Worm (Caenorhabditis elegans) whole organism, L3 larva: ENCODE results near the gene dlat-2.
A peak's percentile ranks its signal among the peaks of the same experiment; 100 is the strongest.

Source experiments
- R02D3.7 ChIP-seq: fragments of 150-350 bp; optimal IDR thresholded peaks from 2 replicates; lab custom pipeline; 2014; ENCODE audit warnings: missing biosample characterization, missing genetic modification characterization
- ZK546.5 ChIP-seq: sonication (generic microtip); optimal IDR thresholded peaks from 2 replicates; lab custom pipeline; 2017; ENCODE audit warnings: missing biosample characterization, missing genetic modification characterization
- aly-2 ChIP-seq: fragments of 150-350 bp; optimal IDR thresholded peaks from 2 replicates; lab custom pipeline; 2014; ENCODE audit warnings: missing biosample characterization, missing genetic modification characterization
- ceh-16 ChIP-seq: sonication (generic microtip); optimal IDR thresholded peaks from 2 replicates; lab custom pipeline; 2017; ENCODE audit warnings: missing biosample characterization, missing genetic modification characterization
- ceh-28 ChIP-seq: fragments of 150-350 bp; optimal IDR thresholded peaks from 2 replicates; lab custom pipeline; 2014; ENCODE audit warnings: missing biosample characterization, missing genetic modification reagents, missing genetic modification characterization
- ceh-9 ChIP-seq: sonication (generic microtip); optimal IDR thresholded peaks from 2 replicates; lab custom pipeline; 2018; ENCODE audit warnings: missing biosample characterization, missing genetic modification characterization
- daf-12 ChIP-seq: fragments of 150-350 bp; optimal IDR thresholded peaks from 2 replicates; lab custom pipeline; 2014; ENCODE audit warnings: missing biosample characterization, missing genetic modification reagents, missing genetic modification characterization
- egl-27 ChIP-seq: sonication (generic microtip); optimal IDR thresholded peaks from 4 replicates; lab custom pipeline; 2017; ENCODE audit warnings: missing biosample characterization, missing genetic modification reagents, missing genetic modification characterization
- elt-1 ChIP-seq: fragments of 150-350 bp; optimal IDR thresholded peaks from 2 replicates; lab custom pipeline; 2014; ENCODE audit warnings: missing biosample characterization, missing genetic modification characterization
- elt-2 ChIP-seq: sonication (generic microtip); optimal IDR thresholded peaks from 2 replicates; lab custom pipeline; 2016; ENCODE audit warnings: missing genetic modification reagents, mild to moderate bottlenecking, missing genetic modification characterization, missing compliant biosample characterization
- elt-3 ChIP-seq, 3 experiments: fragments of 150-350 bp in 1 of 3; sonication (generic microtip) in 2 of 3; optimal IDR thresholded peaks; 2 replicates in 2 of 3; 4 replicates in 1 of 3; lab custom pipeline; 2014 to 2017; ENCODE audit warnings: missing biosample characterization in 3 of 3, missing genetic modification characterization in 3 of 3
- eor-1 ChIP-seq, 2 experiments: fragments of 150-350 bp; optimal IDR thresholded peaks; 2 replicates each; lab custom pipeline; 2014 to 2018; ENCODE audit warnings: missing biosample characterization in 2 of 2, missing genetic modification characterization in 2 of 2
- fkh-10 ChIP-seq: sonication (generic microtip); optimal IDR thresholded peaks from 2 replicates; lab custom pipeline; 2017; ENCODE audit warnings: missing biosample characterization, missing genetic modification reagents, missing genetic modification characterization
- fkh-2 ChIP-seq: fragments of 150-350 bp; optimal IDR thresholded peaks from 2 replicates; lab custom pipeline; 2014; ENCODE audit warnings: missing biosample characterization, missing genetic modification reagents, missing genetic modification characterization
- fos-1 ChIP-seq: fragments of 150-350 bp; optimal IDR thresholded peaks from 2 replicates; lab custom pipeline; 2014; ENCODE audit warnings: missing biosample characterization, missing genetic modification characterization
- hmg-11 ChIP-seq: sonication (generic microtip); optimal IDR thresholded peaks from 2 replicates; lab custom pipeline; 2016; ENCODE audit warnings: missing genetic modification characterization, missing compliant biosample characterization
- jun-1 ChIP-seq: fragments of 150-350 bp; optimal IDR thresholded peaks from 2 replicates; lab custom pipeline; 2014; ENCODE audit warnings: missing biosample characterization, missing genetic modification reagents, missing genetic modification characterization
- lin-15B ChIP-seq: fragments of 150-350 bp; optimal IDR thresholded peaks from 2 replicates; lab custom pipeline; 2014; ENCODE audit warnings: missing biosample characterization, missing genetic modification characterization
- lsy-12 ChIP-seq: sonication (generic microtip); optimal IDR thresholded peaks from 2 replicates; lab custom pipeline; 2016; ENCODE audit warnings: mild to moderate bottlenecking, missing genetic modification characterization, missing compliant biosample characterization
- mml-1 ChIP-seq: fragments of 150-350 bp; sonication (generic microtip); optimal IDR thresholded peaks from 3 replicates; lab custom pipeline; 2014; ENCODE audit warnings: missing biosample characterization, missing genetic modification characterization
- nfya-1 ChIP-seq: sonication (generic microtip); optimal IDR thresholded peaks from 2 replicates; lab custom pipeline; 2017; ENCODE audit warnings: missing genetic modification characterization, mild to moderate bottlenecking, missing compliant biosample characterization, antibody characterized with exemption, moderate library complexity; ENCODE audit not compliant: insufficient read depth
- nhr-11 ChIP-seq: fragments of 150-350 bp; optimal IDR thresholded peaks from 2 replicates; lab custom pipeline; 2014; ENCODE audit warnings: missing biosample characterization, missing genetic modification characterization
- nhr-12 ChIP-seq: fragments of 150-350 bp; optimal IDR thresholded peaks from 2 replicates; lab custom pipeline; 2014; ENCODE audit warnings: missing biosample characterization, missing genetic modification characterization
- nhr-23 ChIP-seq: fragments of 150-350 bp; optimal IDR thresholded peaks from 2 replicates; lab custom pipeline; 2014; ENCODE audit warnings: missing biosample characterization, missing genetic modification reagents, missing genetic modification characterization
- nhr-237 ChIP-seq: fragments of 150-350 bp; optimal IDR thresholded peaks from 2 replicates; lab custom pipeline; 2014; ENCODE audit warnings: missing biosample characterization, missing genetic modification characterization
- nhr-25 ChIP-seq: sonication (generic microtip); optimal IDR thresholded peaks from 2 replicates; lab custom pipeline; 2017; ENCODE audit warnings: missing biosample characterization, missing genetic modification characterization
- nhr-28 ChIP-seq: fragments of 150-350 bp; optimal IDR thresholded peaks from 2 replicates; lab custom pipeline; 2014; ENCODE audit warnings: missing biosample characterization, missing genetic modification characterization
- nhr-43 ChIP-seq: sonication (generic microtip); optimal IDR thresholded peaks from 2 replicates; lab custom pipeline; 2016; ENCODE audit warnings: mild to moderate bottlenecking, missing genetic modification characterization, missing compliant biosample characterization; ENCODE audit not compliant: poor library complexity, severe bottlenecking
- nhr-76 ChIP-seq: fragments of 150-350 bp; sonication (generic microtip); optimal IDR thresholded peaks from 5 replicates; lab custom pipeline; 2014; ENCODE audit warnings: missing biosample characterization, missing genetic modification characterization
- pha-4 ChIP-seq: fragments of 150-350 bp; optimal IDR thresholded peaks from 2 replicates; lab custom pipeline; 2014; ENCODE audit warnings: missing biosample characterization, missing genetic modification reagents, missing genetic modification characterization
- pqm-1 ChIP-seq: fragments of 150-350 bp; optimal IDR thresholded peaks from 2 replicates; lab custom pipeline; 2017; ENCODE audit warnings: missing biosample characterization, missing genetic modification characterization, inconsistent platforms
- sea-2 ChIP-seq: fragments of 150-350 bp; sonication (generic microtip); optimal IDR thresholded peaks from 4 replicates; lab custom pipeline; 2014; ENCODE audit warnings: missing biosample characterization, missing genetic modification reagents, missing genetic modification characterization
- skn-1 ChIP-seq: fragments of 150-350 bp; optimal IDR thresholded peaks from 2 replicates; lab custom pipeline; 2014; ENCODE audit warnings: missing biosample characterization, missing genetic modification characterization
- snpc-4 ChIP-seq: fragments of 150-350 bp; optimal IDR thresholded peaks from 2 replicates; lab custom pipeline; 2014; ENCODE audit warnings: missing biosample characterization, missing genetic modification characterization
- tbx-2 ChIP-seq: sonication (generic microtip); optimal IDR thresholded peaks from 2 replicates; lab custom pipeline; 2016; ENCODE audit warnings: mild to moderate bottlenecking, missing genetic modification characterization, missing compliant biosample characterization
- unc-39 ChIP-seq: sonication (generic microtip); optimal IDR thresholded peaks from 4 replicates; lab custom pipeline; 2017; ENCODE audit warnings: missing biosample characterization, missing genetic modification characterization
- unc-62 ChIP-seq: fragments of 150-350 bp; sonication (generic microtip); optimal IDR thresholded peaks from 4 replicates; lab custom pipeline; 2014; ENCODE audit warnings: missing biosample characterization, missing genetic modification reagents, missing genetic modification characterization
- zag-1 ChIP-seq: fragments of 150-350 bp; optimal IDR thresholded peaks from 2 replicates; lab custom pipeline; 2014; ENCODE audit warnings: missing biosample characterization, missing genetic modification characterization
- ztf-4 ChIP-seq: fragments of 150-350 bp; optimal IDR thresholded peaks from 2 replicates; lab custom pipeline; 2014; ENCODE audit warnings: missing biosample characterization, missing genetic modification characterization

dlat-2 gene

ce11 chrIV:17380061-17380680 is at the start of gene dlat-2, which contains the start of gene C30H6.9:
dlat-2 (plus strand) TSS chrIV:17380626.
C30H6.9 (minus strand) TSS chrIV:17380170.
- TF ChIP-seq unc-39 (tag; lab: Kevin White, UChicago) (no peak), pha-4 (tag; lab: Kevin White, UChicago) (peak; percentile 94), nfya-1 (tag; lab: Kevin White, UChicago) (peak; percentile 24), aly-2 (tag; lab: Kevin White, UChicago) (no peak), egl-27 (tag; lab: Kevin White, UChicago) (no peak), skn-1 (tag; lab: Kevin White, UChicago) (no peak), nhr-76 (tag; lab: Kevin White, UChicago) (no peak), elt-2 (tag; lab: Kevin White, UChicago) (peak; percentile 8), nhr-12 (tag; lab: Kevin White, UChicago) (no peak), nhr-11 (tag; lab: Kevin White, UChicago) (no peak), daf-12 (tag; lab: Kevin White, UChicago) (no peak), nhr-43 (tag; lab: Kevin White, UChicago) (no peak), hmg-11 (peak; percentile 24), lin-15B (tag; lab: Kevin White, UChicago) (peak; percentile 71), elt-3 (tag; optimal IDR thresholded peaks at IDR 0.05; lab: Kevin White, UChicago) (no peak), nhr-23 (tag; lab: Kevin White, UChicago) (no peak), jun-1 (tag; lab: Kevin White, UChicago) (no peak), fkh-2 (no peak), R02D3.7 (no peak), ceh-28 (tag; lab: Kevin White, UChicago) (no peak), ceh-9 (tag; lab: Kevin White, UChicago) (no peak), snpc-4 (tag; lab: Kevin White, UChicago) (peak; percentile 43), zag-1 (tag; lab: Kevin White, UChicago) (no peak), fos-1 (tag; lab: Kevin White, UChicago) (no peak), ztf-4 (tag; lab: Kevin White, UChicago) (no peak), lsy-12 (tag; lab: Kevin White, UChicago) (no peak)

ce11 chrIV:17331100-17331577 is 49.3 kb upstream of the dlat-2 start, which contains the start of gene C49C3.6:
C49C3.6 (plus strand) TSS chrIV:17331527.
- TF ChIP-seq elt-1 (no peak), ceh-9 (tag; lab: Kevin White, UChicago) (no peak), fkh-10 (GFP tag; lab: Kevin White, UChicago) (no peak), nfya-1 (tag; lab: Kevin White, UChicago) (peak; percentile 49), ceh-28 (tag; lab: Kevin White, UChicago) (no peak), fkh-2 (no peak), jun-1 (tag; lab: Kevin White, UChicago) (no peak), mml-1 (tag; lab: Kevin White, UChicago) (no peak), sea-2 (GFP tag; lab: Kevin White, UChicago) (no peak), nhr-28 (tag; lab: Kevin White, UChicago) (no peak), elt-2 (tag; lab: Kevin White, UChicago) (no peak), fos-1 (tag; lab: Kevin White, UChicago) (no peak), elt-3 (tag; optimal IDR thresholded peaks at IDR 0.05; lab: Kevin White, UChicago) (no peak), tbx-2 (tag; lab: Kevin White, UChicago) (no peak), eor-1 (tag; optimal IDR thresholded peaks at IDR 0.05; lab: Kevin White, UChicago) (no peak), pqm-1 (tag; lab: Kevin White, UChicago) (no peak), ztf-4 (tag; lab: Kevin White, UChicago) (no peak), aly-2 (tag; lab: Kevin White, UChicago) (no peak), ZK546.5 (tag; lab: Kevin White, UChicago) (no peak), snpc-4 (tag; lab: Kevin White, UChicago) (no peak), pha-4 (tag; lab: Kevin White, UChicago) (peak; percentile 33), lin-15B (tag; lab: Kevin White, UChicago) (peak; percentile 49), unc-62 (GFP tag; lab: Kevin White, UChicago) (no peak), ceh-16 (no peak), daf-12 (tag; lab: Kevin White, UChicago) (no peak), nhr-25 (no peak), hmg-11 (peak; percentile 56), unc-39 (tag; lab: Kevin White, UChicago) (no peak), nhr-12 (tag; lab: Kevin White, UChicago) (no peak), nhr-11 (tag; lab: Kevin White, UChicago) (no peak), lsy-12 (tag; lab: Kevin White, UChicago) (no peak), nhr-43 (tag; lab: Kevin White, UChicago) (no peak), nhr-237 (no peak)
